Worm (Caenorhabditis elegans) whole organism, mixed stage, embryonic: ENCODE results near the gene F54E2.9.
A peak's percentile ranks its signal among the peaks of the same experiment; 100 is the strongest.

Experiments used
- M03D4.4 ChIP-seq: sonication (generic microtip); optimal IDR thresholded peaks from 2 replicates; lab custom pipeline; 2017; ENCODE audit warnings: mild to moderate bottlenecking, missing genetic modification characterization, missing compliant biosample characterization
- bed-3 ChIP-seq: fragments of 200-800 bp; sonication (Bioruptor generic); optimal IDR thresholded peaks from 3 replicates; lab custom pipeline; 2018; ENCODE audit warnings: mild to moderate bottlenecking, missing genetic modification characterization, moderate library complexity, missing compliant biosample characterization
- blmp-1 ChIP-seq: fragments of 150-350 bp; optimal IDR thresholded peaks from 2 replicates; lab custom pipeline; 2014; ENCODE audit warnings: missing biosample characterization, missing genetic modification characterization
- ceh-39 ChIP-seq: fragments of 150-350 bp; optimal IDR thresholded peaks from 2 replicates; lab custom pipeline; 2014; ENCODE audit warnings: missing biosample characterization, missing genetic modification characterization
- ceh-83 ChIP-seq: fragments of 200-800 bp; sonication (Bioruptor generic); optimal IDR thresholded peaks from 2 replicates; lab custom pipeline; 2018; ENCODE audit warnings: mild to moderate bottlenecking, missing genetic modification characterization, missing compliant biosample characterization
- cnd-1 ChIP-seq: fragments of 200-800 bp; sonication (Bioruptor generic); optimal IDR thresholded peaks from 2 replicates; lab custom pipeline; 2018; ENCODE audit warnings: mild to moderate bottlenecking, missing genetic modification characterization, missing compliant biosample characterization
- drap-1 ChIP-seq: fragments of 200-800 bp; sonication (Bioruptor generic); optimal IDR thresholded peaks from 3 replicates; lab custom pipeline; 2018; ENCODE audit warnings: mild to moderate bottlenecking, missing genetic modification characterization, missing compliant biosample characterization
- elt-1 ChIP-seq: sonication (generic microtip); optimal IDR thresholded peaks from 2 replicates; lab custom pipeline; 2017; ENCODE audit warnings: missing genetic modification characterization, mild to moderate bottlenecking, missing compliant biosample characterization, antibody characterized with exemption, moderate library complexity, borderline replicate concordance; ENCODE audit not compliant: insufficient read depth
- elt-3 ChIP-seq: fragments of 150-350 bp; optimal IDR thresholded peaks from 2 replicates; lab custom pipeline; 2014; ENCODE audit warnings: missing biosample characterization, missing genetic modification characterization
- flh-1 ChIP-seq: fragments of 200-800 bp; sonication (Bioruptor generic); optimal IDR thresholded peaks from 2 replicates; lab custom pipeline; 2018; ENCODE audit warnings: mild to moderate bottlenecking, missing genetic modification characterization, moderate library complexity, missing compliant biosample characterization
- ham-2 ChIP-seq: fragments of 200-800 bp; sonication (Bioruptor generic); optimal IDR thresholded peaks from 2 replicates; lab custom pipeline; 2018; ENCODE audit warnings: mild to moderate bottlenecking, missing genetic modification characterization, missing compliant biosample characterization
- hlh-1 ChIP-seq: fragments of 150-350 bp; optimal IDR thresholded peaks from 2 replicates; lab custom pipeline; 2014; ENCODE audit warnings: missing biosample characterization, missing genetic modification reagents, missing genetic modification characterization
- lin-13 ChIP-seq: fragments of 150-350 bp; optimal IDR thresholded peaks from 2 replicates; lab custom pipeline; 2014; ENCODE audit warnings: missing biosample characterization, missing genetic modification characterization
- lin-32 ChIP-seq: fragments of 200-800 bp; sonication (Bioruptor generic); optimal IDR thresholded peaks from 2 replicates; lab custom pipeline; 2018; ENCODE audit warnings: mild to moderate bottlenecking, missing genetic modification characterization, missing compliant biosample characterization
- mab-5 ChIP-seq: fragments of 150-350 bp; optimal IDR thresholded peaks from 2 replicates; lab custom pipeline; 2014; ENCODE audit warnings: missing biosample characterization, missing genetic modification characterization
- mep-1 ChIP-seq: fragments of 150-350 bp; optimal IDR thresholded peaks from 2 replicates; lab custom pipeline; 2017; ENCODE audit warnings: missing biosample characterization, missing genetic modification reagents, missing genetic modification characterization, inconsistent platforms
- mls-2 ChIP-seq: sonication (generic microtip); optimal IDR thresholded peaks from 2 replicates; lab custom pipeline; 2016; ENCODE audit warnings: mild to moderate bottlenecking, missing genetic modification characterization, moderate library complexity, missing compliant biosample characterization
- nhr-2 ChIP-seq: fragments of 150-350 bp; optimal IDR thresholded peaks from 2 replicates; lab custom pipeline; 2014; ENCODE audit warnings: missing biosample characterization, missing genetic modification characterization
- nhr-237 ChIP-seq: fragments of 150-350 bp; optimal IDR thresholded peaks from 2 replicates; lab custom pipeline; 2014; ENCODE audit warnings: missing biosample characterization, missing genetic modification characterization
- nhr-28 ChIP-seq: fragments of 150-350 bp; optimal IDR thresholded peaks from 2 replicates; lab custom pipeline; 2014; ENCODE audit warnings: missing biosample characterization, missing genetic modification characterization
- nhr-76 ChIP-seq: sonication (generic microtip); optimal IDR thresholded peaks from 2 replicates; lab custom pipeline; 2017; ENCODE audit warnings: missing biosample characterization, missing genetic modification characterization
- pha-4 ChIP-seq: fragments of 150-350 bp; optimal IDR thresholded peaks from 2 replicates; lab custom pipeline; 2018; ENCODE audit warnings: missing biosample characterization, missing genetic modification reagents, missing genetic modification characterization
- sem-2 ChIP-seq: fragments of 200-800 bp; sonication (Bioruptor generic); optimal IDR thresholded peaks from 2 replicates; lab custom pipeline; 2018; ENCODE audit warnings: mild to moderate bottlenecking, missing genetic modification characterization, missing compliant biosample characterization
- snpc-4 ChIP-seq: fragments of 150-350 bp; optimal IDR thresholded peaks from 2 replicates; lab custom pipeline; 2014; ENCODE audit warnings: missing biosample characterization, missing genetic modification characterization
- tbx-8 ChIP-seq: fragments of 200-800 bp; sonication (Bioruptor generic); optimal IDR thresholded peaks from 2 replicates; lab custom pipeline; 2018; ENCODE audit warnings: mild to moderate bottlenecking, missing genetic modification characterization, moderate library complexity, missing compliant biosample characterization
- unc-62 ChIP-seq: fragments of 150-350 bp; optimal IDR thresholded peaks from 2 replicates; lab custom pipeline; 2014; ENCODE audit warnings: missing biosample characterization, missing genetic modification reagents, missing genetic modification characterization
- zip-8 ChIP-seq: fragments of 150-350 bp; optimal IDR thresholded peaks from 2 replicates; lab custom pipeline; 2014; ENCODE audit warnings: missing biosample characterization, missing genetic modification characterization
- ztf-11 ChIP-seq: fragments of 150-350 bp; optimal IDR thresholded peaks from 2 replicates; lab custom pipeline; 2014; ENCODE audit warnings: missing biosample characterization, missing genetic modification characterization

The F54E2.9 gene

DNA sequence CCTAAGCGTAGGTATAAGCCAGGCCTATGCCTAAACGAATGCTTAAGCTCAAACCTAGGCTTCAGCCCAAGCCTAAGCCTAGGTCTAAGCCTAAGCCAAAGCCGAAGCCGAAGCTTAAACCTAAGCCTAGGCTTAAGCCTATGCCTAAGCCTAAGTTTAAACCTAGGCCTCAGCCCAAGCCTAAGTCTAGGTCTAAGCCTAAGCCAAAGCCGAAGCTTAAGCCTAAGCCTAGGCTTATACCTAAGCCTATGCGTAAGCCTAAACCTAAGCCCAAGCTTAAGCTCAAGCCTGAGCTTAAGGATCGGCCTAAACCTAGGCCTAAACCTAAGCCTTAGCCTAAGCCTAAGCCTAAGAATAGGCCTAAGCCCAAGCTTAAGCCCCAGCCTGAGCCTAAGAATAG lies 12.2 kb upstream of the F54E2.9 start:
- TF ChIP-seq cnd-1 = no peak
- no peak for TF ChIP-seq ceh-39 (tag; lab: Kevin White, UChicago)
- TF ChIP-seq nhr-76 (tag; lab: Kevin White, UChicago) = no peak
- peak; percentile 64 for TF ChIP-seq ham-2 (GFP tag; lab: Kevin White, UChicago)
- TF ChIP-seq ztf-11 (tag; lab: Kevin White, UChicago) = no peak
- no peak for TF ChIP-seq mab-5 (tag; lab: Kevin White, UChicago)
- TF ChIP-seq sem-2 (GFP tag; lab: Kevin White, UChicago) = no peak

ce11 chrV:2821618-2822272 lies 8.0 kb upstream of the F54E2.9 start, which contains the start of gene srh-36:
Gene srh-36 (minus strand): TSS chrV:2821668.
- TF ChIP-seq snpc-4 (tag; lab: Kevin White, UChicago) (no peak), zip-8 (peak; percentile 59), nhr-28 (tag; lab: Kevin White, UChicago) (no peak), sem-2 (GFP tag; lab: Kevin White, UChicago) (no peak)

- TF ChIP-seq zip-8 (no peak), bed-3 (GFP tag; lab: Kevin White, UChicago) (no peak), ztf-11 (tag; lab: Kevin White, UChicago) (no peak), nhr-237 (tag; lab: Kevin White, UChicago) (no peak), cnd-1 (no peak), mep-1 (no peak), elt-3 (tag; lab: Kevin White, UChicago) (no peak)
Observed at ce11 chrV:2818117-2818516, 4.3 kb upstream of the F54E2.9 start, which contains the start of gene srt-34. Gene srt-34 (minus strand): TSS chrV:2818217.

DNA sequence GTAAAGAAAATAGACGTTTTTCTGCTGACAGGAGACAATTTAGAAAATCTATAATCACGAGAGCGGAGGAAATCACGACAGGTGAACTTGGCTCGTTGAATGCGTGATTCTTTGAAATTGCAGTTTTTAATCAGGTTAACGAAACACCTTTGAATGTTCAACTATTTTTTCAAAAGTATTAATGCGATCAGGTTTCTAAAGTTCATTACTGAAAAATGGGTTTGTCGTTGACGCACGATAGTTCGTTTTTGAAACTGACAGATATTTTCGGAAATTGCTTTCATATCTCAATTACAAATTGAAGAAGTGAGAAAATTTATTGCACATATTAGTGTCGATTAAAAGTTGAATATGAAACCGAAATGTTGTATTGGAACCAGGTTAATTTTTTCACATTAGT lies 2.2 kb upstream of the F54E2.9 start, which contains the start of gene F54E2.5:
TSS of gene F54E2.5 (minus strand) at position 101 of the 400 bp plus-strand sequence.
- TF ChIP-seq mls-2 (tag; lab: Kevin White, UChicago) (no peak), hlh-1 (tag; lab: Kevin White, UChicago) (no peak), mab-5 (tag; lab: Kevin White, UChicago) (no peak), M03D4.4 (tag; lab: Kevin White, UChicago) (no peak), lin-13 (no peak), nhr-76 (tag; lab: Kevin White, UChicago) (no peak), pha-4 (tag; lab: Kevin White, UChicago) (no peak), nhr-2 (tag; lab: Kevin White, UChicago) (no peak), flh-1 (GFP tag; lab: Kevin White, UChicago) (no peak), nhr-28 (tag; lab: Kevin White, UChicago) (no peak), snpc-4 (tag; lab: Kevin White, UChicago) (no peak), unc-62 (GFP tag; lab: Kevin White, UChicago) (no peak)

DNA sequence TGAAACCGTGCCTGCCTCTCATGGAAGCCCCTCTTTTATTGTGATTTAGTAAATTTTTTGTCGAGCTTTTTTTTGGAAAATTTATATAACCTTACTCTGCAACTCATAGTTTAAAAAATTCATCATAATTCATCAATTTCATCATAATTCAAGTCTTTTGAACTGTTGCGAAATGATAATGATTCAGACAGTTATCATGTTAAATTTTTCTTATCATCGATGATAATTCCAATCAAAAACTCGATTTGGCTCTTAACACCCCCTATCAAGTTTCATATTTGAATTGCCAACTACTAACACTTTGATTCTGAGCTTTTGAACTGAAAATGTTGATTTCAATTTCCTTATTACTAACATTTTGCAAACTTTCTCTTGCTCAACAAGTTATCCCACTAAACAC lies 3.6 kb downstream of the F54E2.9 start, which contains the start of gene F54E2.1:
TSS of gene F54E2.1 (plus strand) at position 235 of the 400 bp plus-strand sequence.
- TF ChIP-seq drap-1 (GFP tag; lab: Kevin White, UChicago) (no peak), pha-4 (tag; lab: Kevin White, UChicago) (no peak), ceh-83 (GFP tag; lab: Kevin White, UChicago) (no peak), mab-5 (tag; lab: Kevin White, UChicago) (no peak), flh-1 (GFP tag; lab: Kevin White, UChicago) (no peak), mls-2 (tag; lab: Kevin White, UChicago) (no peak), cnd-1 (no peak), nhr-28 (tag; lab: Kevin White, UChicago) (no peak), zip-8 (no peak), blmp-1 (tag; lab: Kevin White, UChicago) (no peak), bed-3 (GFP tag; lab: Kevin White, UChicago) (no peak), tbx-8 (GFP tag; lab: Kevin White, UChicago) (no peak), hlh-1 (tag; lab: Kevin White, UChicago) (no peak), nhr-76 (tag; lab: Kevin White, UChicago) (no peak), ceh-39 (tag; lab: Kevin White, UChicago) (no peak), elt-1 (tag; lab: Kevin White, UChicago) (no peak), lin-32 (GFP tag; lab: Kevin White, UChicago) (no peak)
